Fruit fly (Drosophila melanogaster) whole organism, pupa: ENCODE data around the gene CG15771.

Experiments used
- CG15710 ChIP-seq: fragments of 200-800 bp; sonication (Bioruptor generic); optimal IDR thresholded peaks from 2 replicates; lab custom pipeline; 2018; ENCODE audit warnings: missing biosample characterization, mild to moderate bottlenecking, missing genetic modification characterization, moderate library complexity
- CG34367 ChIP-seq: fragments of 200-800 bp; sonication (Bioruptor generic); optimal IDR thresholded peaks from 2 replicates; lab custom pipeline; 2018; ENCODE audit warnings: missing biosample characterization, mild to moderate bottlenecking, missing genetic modification characterization
- D1 ChIP-seq: fragments of 200-800 bp; sonication (Bioruptor generic); optimal IDR thresholded peaks from 2 replicates; lab custom pipeline; 2018; ENCODE audit warnings: missing biosample characterization, mild to moderate bottlenecking, missing genetic modification characterization, moderate library complexity
- Snoo ChIP-seq: fragments of 200-800 bp; sonication (Bioruptor generic); optimal IDR thresholded peaks from 3 replicates; lab custom pipeline; 2017; ENCODE audit warnings: missing biosample characterization, mild to moderate bottlenecking, missing genetic modification characterization, inconsistent platforms
- rn ChIP-seq: fragments of 200-800 bp; sonication (Bioruptor generic); IDR thresholded peaks from 2 replicates; pipeline ENCODE4 v1.3.6; 2022; ENCODE audit warnings: missing biosample characterization, missing genetic modification characterization

dm6 chrX:5764001-5764892 is 8.9 kb downstream of the CG15771 start, which contains the start of the genes MAPk-Ak2 and CG42699:
- TF ChIP-seq Snoo (tag; lab: Kevin White, UChicago) (peak; percentile 17), CG15710 (peak; percentile 31), rn (GFP tag; lab: Robert Waterston, UW) (no peak), D1 (tag; lab: Kevin White, UChicago) (no peak), CG34367 (tag; lab: Kevin White, UChicago) (peak; percentile 45)
